Worm (Caenorhabditis elegans): ENCODE measurements around the gene sams-4.

ce11 chrIV:5842905-5843304, 3.3 kb downstream of the sams-4 start:
- no peak for TF ChIP-seq C16A3.4 (tag; optimal IDR thresholded peaks at IDR 0.05)
- no peak for TF ChIP-seq ztf-11 (tag; optimal IDR thresholded peaks at IDR 0.05)
- no peak for TF ChIP-seq efl-1 (optimal IDR thresholded peaks at IDR 0.05)
- peak in 1 of 2 experiments; percentile 58 for TF ChIP-seq efl-1 (GFP tag; optimal IDR thresholded peaks at IDR 0.05 in 1 of 2)
- no peak for TF ChIP-seq fkh-10 (GFP tag; optimal IDR thresholded peaks at IDR 0.05)
- no peak for TF ChIP-seq ces-1 (GFP tag; optimal IDR thresholded peaks at IDR 0.05)
- no peak for TF ChIP-seq lin-39 (tag; optimal IDR thresholded peaks at IDR 0.05)
- no peak for TF ChIP-seq nhr-77 (tag; optimal IDR thresholded peaks at IDR 0.05)
- no peak for TF ChIP-seq snpc-4 (tag; optimal IDR thresholded peaks at IDR 0.05)
- no peak for TF ChIP-seq pqm-1 (tag; optimal IDR thresholded peaks at IDR 0.05)
